Fruit fly (Drosophila melanogaster): ENCODE data around the gene Gmd.

The Gmd gene

DNA sequence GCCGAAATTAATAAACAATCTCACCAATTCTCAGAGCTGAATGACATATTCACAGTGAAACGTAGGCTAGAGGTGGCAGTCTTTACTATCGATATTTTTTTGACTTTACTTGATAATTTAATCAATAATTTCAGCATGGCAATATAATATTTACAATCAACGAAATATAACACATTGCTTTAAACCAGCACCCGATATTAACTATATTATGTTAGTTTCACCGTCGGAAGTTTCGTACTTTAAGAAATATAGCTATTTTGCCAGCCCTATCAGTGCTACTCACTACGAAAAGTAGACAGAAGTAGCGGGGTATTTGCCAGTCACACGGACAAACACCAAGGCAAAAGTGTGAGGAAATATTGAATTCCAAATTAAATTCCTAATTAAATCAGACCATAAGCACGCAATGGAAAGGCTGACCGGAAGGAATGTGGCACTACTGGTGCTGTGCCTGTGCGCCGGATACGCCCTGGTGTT is 34.0 kb upstream of the Gmd start, which contains the start of the genes CG31917, Tfb5 and SelT (continued):
- no peak for TF ChIP-seq CG15479 (GFP tag; optimal IDR thresholded peaks at IDR 0.05)
- no peak for TF ChIP-seq Asciz (GFP tag; optimal IDR thresholded peaks at IDR 0.05)
- TF ChIP-seq kni (GFP tag; optimal IDR thresholded peaks at IDR 0.05) = no peak
- no peak for TF ChIP-seq oc (tag; optimal IDR thresholded peaks at IDR 0.05)
- TF ChIP-seq CG16779 (GFP tag; IDR thresholded peaks at IDR 0.05) = no peak
- no peak for TF ChIP-seq lab (GFP tag; optimal IDR thresholded peaks at IDR 0.05)
- peak; percentile 35 for TF ChIP-seq repo (GFP tag; optimal IDR thresholded peaks at IDR 0.05)
- no peak for TF ChIP-seq CG2875 (GFP tag; optimal IDR thresholded peaks at IDR 0.05)
- peak; percentile 64 for TF ChIP-seq amos (GFP tag; IDR thresholded peaks at IDR 0.05; ENCODE audit: partially characterized antibody)
- TF ChIP-seq Ravus (GFP tag; IDR thresholded peaks at IDR 0.05) = no peak
- TF ChIP-seq CG33557 (GFP tag; optimal IDR thresholded peaks at IDR 0.05) = peak; percentile 56
- peak; percentile 80 for TF ChIP-seq knrl (GFP tag; IDR thresholded peaks at IDR 0.05; ENCODE audit: partially characterized antibody)
- TF ChIP-seq CTCF (GFP tag; optimal IDR thresholded peaks at IDR 0.05) = no peak
- TF ChIP-seq zfh2 (GFP tag; optimal IDR thresholded peaks at IDR 0.05) = peak; percentile 64
- peak; percentile 20 for TF ChIP-seq CG17385 (GFP tag; optimal IDR thresholded peaks at IDR 0.05)
- TF ChIP-seq zf30C (GFP tag; optimal IDR thresholded peaks at IDR 0.05) = no peak
- peak; percentile 68 for TF ChIP-seq mam (GFP tag; optimal IDR thresholded peaks at IDR 0.05)
- TF ChIP-seq CG4617 (GFP tag; optimal IDR thresholded peaks at IDR 0.05; ENCODE audit: borderline replicate concordance) = peak; percentile 89
- TF ChIP-seq Aef1 (GFP tag; IDR thresholded peaks at IDR 0.05) = peak; percentile 22; the same call in 1 of the 3 replicates
- peak; percentile 52 for TF ChIP-seq CG3995 (GFP tag; optimal IDR thresholded peaks at IDR 0.05)
- TF ChIP-seq onecut (GFP tag; IDR thresholded peaks at IDR 0.05) = peak; percentile 57; the same call in 1 of the 2 replicates
- peak; percentile 18 for TF ChIP-seq Fer3 (tag; optimal IDR thresholded peaks at IDR 0.05)
- TF ChIP-seq Dip3 (GFP tag; optimal IDR thresholded peaks at IDR 0.05) = peak; percentile 29
- TF ChIP-seq p53 (GFP tag; optimal IDR thresholded peaks at IDR 0.05) = no peak
- TF ChIP-seq esg (GFP tag; conservative IDR thresholded peaks at IDR 0.05) = no peak
- no peak for TF ChIP-seq corto (GFP tag; optimal IDR thresholded peaks at IDR 0.05)
- peak; percentile 43; the same call in 1 of the 3 replicates for TF ChIP-seq tgo (GFP tag; IDR thresholded peaks at IDR 0.05)
- TF ChIP-seq Doc2 (GFP tag; IDR thresholded peaks at IDR 0.05) = no peak
- TF ChIP-seq Deaf1 (tag; optimal IDR thresholded peaks at IDR 0.05) = no peak
- no peak; the same call in 1 of the 2 replicates for TF ChIP-seq CG42726 (GFP tag; IDR thresholded peaks at IDR 0.05; ENCODE audit: partially characterized antibody)
- no peak for TF ChIP-seq CG11398 (GFP tag; optimal IDR thresholded peaks at IDR 0.05)
- TF ChIP-seq Side (GFP tag; optimal IDR thresholded peaks at IDR 0.05) = no peak
- TF ChIP-seq CG8944 (GFP tag; optimal IDR thresholded peaks at IDR 0.05) = peak; percentile 36
- no peak for TF ChIP-seq CG11723 (GFP tag; optimal IDR thresholded peaks at IDR 0.05)
- TF ChIP-seq YL-1 (GFP tag; optimal IDR thresholded peaks at IDR 0.05) = peak; percentile 73
- peak; percentile 59 for TF ChIP-seq Max (GFP tag; optimal IDR thresholded peaks at IDR 0.05)
- TF ChIP-seq CG12942 (GFP tag; optimal IDR thresholded peaks at IDR 0.05) = peak; percentile 59
- TF ChIP-seq tap (tag; optimal IDR thresholded peaks at IDR 0.05) = no peak
- TF ChIP-seq CG10565 (GFP tag; optimal IDR thresholded peaks at IDR 0.05) = no peak
- peak; percentile 50 for TF ChIP-seq CG15696 (tag; optimal IDR thresholded peaks at IDR 0.05)
- peak; percentile 46 for TF ChIP-seq CG7928 (GFP tag; optimal IDR thresholded peaks at IDR 0.05)
- TF ChIP-seq fd96Cb (tag; optimal IDR thresholded peaks at IDR 0.05) = peak; percentile 15
- TF ChIP-seq peb (GFP tag; IDR thresholded peaks at IDR 0.05) = no peak
- peak; percentile 77 for TF ChIP-seq pho (GFP tag; optimal IDR thresholded peaks at IDR 0.05)
- no peak for TF ChIP-seq eyg (GFP tag; optimal IDR thresholded peaks at IDR 0.05)
- no peak for TF ChIP-seq pros (GFP tag; optimal IDR thresholded peaks at IDR 0.05)
- TF ChIP-seq CG14014 (GFP tag; IDR thresholded peaks at IDR 0.05) = no peak
- TF ChIP-seq pita (GFP tag; optimal IDR thresholded peaks at IDR 0.05) = no peak
- no peak for TF ChIP-seq bowl (GFP tag; IDR thresholded peaks at IDR 0.05)
- peak; percentile 28; the same call in 2 of the 3 replicates for TF ChIP-seq zen2 (GFP tag; IDR thresholded peaks at IDR 0.05; ENCODE audit: partially characterized antibody)
- peak; percentile 46 for TF ChIP-seq jumu (GFP tag; optimal IDR thresholded peaks at IDR 0.05)

All from whole organism, embryonic.